Worm (Caenorhabditis elegans) whole organism, L1 larva: Measurements from ENCODE around the gene F41E6.12.

Experiments used
- C04F5.9 ChIP-seq: sonication (generic microtip); optimal IDR thresholded peaks from 2 replicates; lab custom pipeline; 2016; ENCODE audit warnings: missing genetic modification characterization, missing compliant biosample characterization
- C34B4.2 ChIP-seq: sonication (generic microtip); optimal IDR thresholded peaks from 2 replicates; lab custom pipeline; 2017; ENCODE audit warnings: mild to moderate bottlenecking, missing genetic modification characterization, missing compliant biosample characterization
- Y116A8C.19 ChIP-seq: sonication (generic microtip); optimal IDR thresholded peaks from 2 replicates; lab custom pipeline; 2016; ENCODE audit warnings: missing compliant biosample characterization, missing genetic modification characterization, borderline replicate concordance
- aha-1 ChIP-seq: fragments of 150-350 bp; optimal IDR thresholded peaks from 2 replicates; lab custom pipeline; 2014; ENCODE audit warnings: missing biosample characterization, missing genetic modification characterization
- aly-2 ChIP-seq: fragments of 150-350 bp; optimal IDR thresholded peaks from 2 replicates; lab custom pipeline; 2014; ENCODE audit warnings: missing biosample characterization, missing genetic modification characterization
- ama-1 ChIP-seq: fragments of 150-350 bp; optimal IDR thresholded peaks from 2 replicates; lab custom pipeline; 2014
- blmp-1 ChIP-seq: fragments of 150-350 bp; optimal IDR thresholded peaks from 2 replicates; lab custom pipeline; 2014; ENCODE audit warnings: missing biosample characterization, missing genetic modification characterization
- ceh-82 ChIP-seq, 3 experiments: fragments of 150-350 bp in 1 of 3; sonication (generic microtip) in 2 of 3; optimal IDR thresholded peaks; 2 replicates each; lab custom pipeline; 2014 to 2017; ENCODE audit warnings: missing biosample characterization in 3 of 3, missing genetic modification characterization in 3 of 3
- ceh-88 ChIP-seq: fragments of 200-800 bp; sonication (Bioruptor generic); IDR thresholded peaks from 2 replicates; pipeline ENCODE4 v1.3.6; 2022; ENCODE audit warnings: missing genetic modification characterization, missing compliant biosample characterization
- ces-1 ChIP-seq: fragments of 150-350 bp; optimal IDR thresholded peaks from 2 replicates; lab custom pipeline; 2014; ENCODE audit warnings: missing biosample characterization, missing genetic modification reagents, missing genetic modification characterization
- dsc-1 ChIP-seq: sonication (generic microtip); optimal IDR thresholded peaks from 2 replicates; lab custom pipeline; 2016; ENCODE audit warnings: mild to moderate bottlenecking, missing genetic modification characterization, missing compliant biosample characterization
- efl-1 ChIP-seq, 4 experiments: fragments of 150-350 bp; optimal IDR thresholded peaks in 3 of 4; peaks in 1 of 4; 1 replicate in 1 of 4; 2 replicates in 3 of 4; lab custom pipeline; 2014; ENCODE audit warnings: missing biosample characterization in 2 of 4, missing genetic modification characterization in 2 of 4, missing genetic modification reagents in 2 of 4
- egl-13 ChIP-seq: sonication (generic microtip); optimal IDR thresholded peaks from 2 replicates; lab custom pipeline; 2016; ENCODE audit warnings: missing genotype, missing genetic modification reagents, missing genetic modification characterization, missing compliant biosample characterization
- elt-2 ChIP-seq: sonication (generic microtip); optimal IDR thresholded peaks from 2 replicates; lab custom pipeline; 2016; ENCODE audit warnings: missing genetic modification characterization, mild to moderate bottlenecking, inconsistent platforms, missing compliant biosample characterization, missing genetic modification reagents
- elt-3 ChIP-seq, 6 experiments: fragments of 150-350 bp in 1 of 6; sonication (generic microtip); optimal IDR thresholded peaks; 2 replicates each; lab custom pipeline; 2017 to 2018; ENCODE audit warnings: missing biosample characterization in 6 of 6, missing genetic modification characterization in 6 of 6, inconsistent platforms in 1 of 6
- fkh-8 ChIP-seq: sonication (generic microtip); optimal IDR thresholded peaks from 2 replicates; lab custom pipeline; 2016; ENCODE audit warnings: mild to moderate bottlenecking, missing genetic modification characterization, missing compliant biosample characterization
- hlh-17 ChIP-seq: fragments of 200-800 bp; sonication (Bioruptor generic); optimal IDR thresholded peaks from 2 replicates; lab custom pipeline; 2018; ENCODE audit warnings: missing genetic modification characterization, mild to moderate bottlenecking, missing compliant biosample characterization, moderate library complexity, borderline replicate concordance
- irx-1 ChIP-seq: sonication (generic microtip); optimal IDR thresholded peaks from 2 replicates; lab custom pipeline; 2016; ENCODE audit warnings: missing genetic modification characterization, missing compliant biosample characterization
- isw-1 ChIP-seq: fragments of 200-800 bp; sonication (Bioruptor generic); IDR thresholded peaks from 2 replicates; pipeline ENCODE4 v1.3.6; 2022; ENCODE audit warnings: missing genetic modification characterization, missing compliant biosample characterization
- jun-1 ChIP-seq: fragments of 150-350 bp; optimal IDR thresholded peaks from 2 replicates; lab custom pipeline; 2014; ENCODE audit warnings: missing biosample characterization, missing genetic modification reagents, missing genetic modification characterization
- lin-15B ChIP-seq: fragments of 150-350 bp; sonication (generic microtip); optimal IDR thresholded peaks from 3 replicates; lab custom pipeline; 2014; ENCODE audit warnings: missing biosample characterization, missing genetic modification characterization
- lin-35 ChIP-seq, 2 experiments: fragments of 150-350 bp; optimal IDR thresholded peaks; 2 replicates each; lab custom pipeline; 2014; ENCODE audit warnings: missing biosample characterization in 2 of 2, missing genetic modification characterization in 2 of 2, missing genetic modification reagents in 2 of 2
- lsy-2 ChIP-seq, 2 experiments: fragments of 150-350 bp; optimal IDR thresholded peaks; 2 replicates each; lab custom pipeline; 2014; ENCODE audit warnings: missing biosample characterization in 2 of 2, missing genetic modification characterization in 2 of 2
- mab-9 ChIP-seq: fragments of 200-800 bp; sonication (Bioruptor generic); IDR thresholded peaks from 2 replicates; pipeline ENCODE4 v1.3.6; 2022; ENCODE audit warnings: missing genetic modification reagents, missing genetic modification characterization, missing compliant biosample characterization
- mef-2 ChIP-seq: fragments of 150-350 bp; optimal IDR thresholded peaks from 2 replicates; lab custom pipeline; 2014; ENCODE audit warnings: missing biosample characterization, missing genetic modification characterization
- nhr-12 ChIP-seq: sonication (generic microtip); optimal IDR thresholded peaks from 2 replicates; lab custom pipeline; 2017; ENCODE audit warnings: missing biosample characterization, missing genetic modification characterization
- nhr-20 ChIP-seq: sonication (generic microtip); optimal IDR thresholded peaks from 2 replicates; lab custom pipeline; 2016; ENCODE audit warnings: mild to moderate bottlenecking, missing genetic modification characterization, missing compliant biosample characterization
- nhr-47 ChIP-seq: sonication (generic microtip); optimal IDR thresholded peaks from 2 replicates; lab custom pipeline; 2016; ENCODE audit warnings: mild to moderate bottlenecking, missing genetic modification characterization, moderate library complexity, missing compliant biosample characterization
- nhr-71 ChIP-seq: sonication (generic microtip); optimal IDR thresholded peaks from 2 replicates; lab custom pipeline; 2016; ENCODE audit warnings: mild to moderate bottlenecking, missing genetic modification characterization, moderate library complexity, missing compliant biosample characterization
- nhr-76 ChIP-seq: sonication (generic microtip); optimal IDR thresholded peaks from 2 replicates; lab custom pipeline; 2017; ENCODE audit warnings: missing biosample characterization, missing genetic modification characterization
- nhr-84 ChIP-seq: sonication (generic microtip); optimal IDR thresholded peaks from 2 replicates; lab custom pipeline; 2017; ENCODE audit warnings: missing biosample characterization, missing genetic modification characterization
- nhr-85 ChIP-seq: sonication (generic microtip); peaks from one replicate; lab custom pipeline; 2016; ENCODE audit warnings: missing genetic modification characterization, inconsistent platforms, missing compliant biosample characterization
- pag-3 ChIP-seq: sonication (generic microtip); optimal IDR thresholded peaks from 2 replicates; lab custom pipeline; 2017; ENCODE audit warnings: missing genetic modification characterization, mild to moderate bottlenecking, missing compliant biosample characterization, antibody characterized with exemption, borderline replicate concordance; ENCODE audit not compliant: insufficient read depth
- pax-3 ChIP-seq: fragments of 200-800 bp; sonication (Bioruptor generic); optimal IDR thresholded peaks from 2 replicates; lab custom pipeline; 2018; ENCODE audit warnings: mild to moderate bottlenecking, missing genetic modification characterization, moderate library complexity, missing compliant biosample characterization
- pqm-1 ChIP-seq: sonication (generic microtip); optimal IDR thresholded peaks from 3 replicates; lab custom pipeline; 2017; ENCODE audit warnings: missing biosample characterization, missing genetic modification characterization
- rnt-1 ChIP-seq: sonication (generic microtip); optimal IDR thresholded peaks from 2 replicates; lab custom pipeline; 2016; ENCODE audit warnings: mild to moderate bottlenecking, missing genetic modification characterization, moderate library complexity, missing compliant biosample characterization
- skn-1 ChIP-seq: fragments of 150-350 bp; optimal IDR thresholded peaks from 2 replicates; lab custom pipeline; 2014; ENCODE audit warnings: missing biosample characterization, missing genetic modification characterization
- snu-23 ChIP-seq: sonication (generic microtip); optimal IDR thresholded peaks from 2 replicates; lab custom pipeline; 2016; ENCODE audit warnings: missing genetic modification characterization, missing compliant biosample characterization
- sptf-1 ChIP-seq: fragments of 150-350 bp; optimal IDR thresholded peaks from 2 replicates; lab custom pipeline; 2014; ENCODE audit warnings: missing biosample characterization, missing genetic modification characterization
- swsn-7 ChIP-seq: sonication (generic microtip); optimal IDR thresholded peaks from 2 replicates; lab custom pipeline; 2016; ENCODE audit warnings: missing genetic modification characterization, missing compliant biosample characterization
- tbx-2 ChIP-seq: sonication (generic microtip); optimal IDR thresholded peaks from 2 replicates; lab custom pipeline; 2016; ENCODE audit warnings: missing genetic modification characterization, missing compliant biosample characterization
- tlp-1 ChIP-seq: fragments of 150-350 bp; optimal IDR thresholded peaks from 2 replicates; lab custom pipeline; 2014; ENCODE audit warnings: missing biosample characterization, missing genetic modification characterization
- unc-62 ChIP-seq: fragments of 150-350 bp; optimal IDR thresholded peaks from 2 replicates; lab custom pipeline; 2014; ENCODE audit warnings: missing biosample characterization, missing genetic modification reagents, missing genetic modification characterization
- unc-98 ChIP-seq: fragments of 200-800 bp; sonication (Bioruptor generic); IDR thresholded peaks from 2 replicates; pipeline ENCODE4 v1.3.6; 2022; ENCODE audit warnings: missing genetic modification characterization, missing compliant biosample characterization
- vab-15 ChIP-seq: sonication (generic microtip); optimal IDR thresholded peaks from 2 replicates; lab custom pipeline; 2017; ENCODE audit warnings: missing genotype, mild to moderate bottlenecking, missing genetic modification characterization, missing compliant biosample characterization
- zag-1 ChIP-seq: fragments of 150-350 bp; optimal IDR thresholded peaks from 2 replicates; lab custom pipeline; 2014; ENCODE audit warnings: missing biosample characterization, missing genetic modification characterization
- zip-4 ChIP-seq: fragments of 200-800 bp; sonication (Bioruptor generic); optimal IDR thresholded peaks from 2 replicates; lab custom pipeline; 2018; ENCODE audit warnings: mild to moderate bottlenecking, missing genetic modification characterization, moderate library complexity, missing compliant biosample characterization
- ztf-4 ChIP-seq: fragments of 150-350 bp; optimal IDR thresholded peaks from 2 replicates; lab custom pipeline; 2014; ENCODE audit warnings: missing biosample characterization, missing genetic modification characterization

Gene F41E6.12

DNA sequence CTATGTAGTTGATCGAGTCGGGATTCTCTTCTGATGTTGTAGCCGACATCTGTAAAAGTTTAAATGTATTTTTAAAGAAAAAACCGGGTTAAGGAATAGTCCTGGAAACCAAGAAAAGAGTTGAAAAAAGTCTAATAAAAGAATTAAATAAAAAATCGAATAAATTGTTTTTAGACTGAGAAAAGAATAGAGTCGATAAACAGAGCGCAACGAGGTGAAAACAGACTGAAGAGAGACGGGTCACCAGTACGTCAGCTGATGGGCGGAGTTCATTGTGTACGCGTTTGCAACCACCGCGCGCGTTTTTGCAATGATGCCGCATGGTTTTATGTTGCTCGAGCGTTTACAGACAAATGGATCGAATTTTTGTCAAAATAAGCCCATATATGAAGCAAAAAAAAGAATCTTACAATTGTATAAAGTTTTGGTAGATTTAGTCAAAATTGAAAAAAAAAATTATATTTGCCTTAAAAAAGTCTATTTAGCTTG, 2.4 kb upstream of the F41E6.12 start, which contains the start of gene atg-18 (continued):
- TF ChIP-seq snu-23 (GFP tag; lab: Kevin White, UChicago) (peak; percentile 81), isw-1 (GFP tag; lab: Robert Waterston, UW) (peak; percentile 24), mef-2 (tag; lab: Kevin White, UChicago) (peak; percentile 4), nhr-71 (tag; lab: Kevin White, UChicago) (peak; percentile 87), jun-1 (tag; lab: Kevin White, UChicago) (no peak), lsy-2 (tag; optimal IDR thresholded peaks at IDR 0.05; lab: Kevin White, UChicago) (peak; percentile 69 to 74), lin-15B (tag; lab: Kevin White, UChicago) (peak; percentile 28), pax-3 (no peak), irx-1 (peak; percentile 16), efl-1 (optimal IDR thresholded peaks at IDR 0.05; lab: Kevin White, UChicago) (peak; percentile 59 to 60), efl-1 (GFP tag; optimal IDR thresholded peaks at IDR 0.05 in 1 of 2; lab: Kevin White, UChicago) (peak; percentile 44 to 96), egl-13 (tag; lab: Kevin White, UChicago) (no peak), dsc-1 (tag; lab: Kevin White, UChicago) (peak; percentile 57), vab-15 (no peak), hlh-17 (GFP tag; lab: Kevin White, UChicago) (no peak), aly-2 (tag; lab: Kevin White, UChicago) (no peak), swsn-7 (peak; percentile 74), nhr-85 (tag; lab: Kevin White, UChicago) (peak; percentile 93), ceh-82 (tag; optimal IDR thresholded peaks at IDR 0.05; lab: Kevin White, UChicago) (peak; percentile 36 to 74 (median 45)), nhr-47 (tag; lab: Kevin White, UChicago) (peak; percentile 79), mab-9 (GFP tag; lab: Robert Waterston, UW) (no peak), sptf-1 (tag; lab: Kevin White, UChicago) (no peak), pqm-1 (tag; lab: Kevin White, UChicago) (no peak), zip-4 (GFP tag; lab: Kevin White, UChicago) (no peak), nhr-20 (tag; lab: Kevin White, UChicago) (peak; percentile 84), fkh-8 (tag; lab: Kevin White, UChicago) (peak; percentile 46), nhr-84 (tag; lab: Kevin White, UChicago) (no peak), nhr-12 (tag; lab: Kevin White, UChicago) (no peak), ama-1 (lab: Kevin White, UChicago) (no peak), lin-35 (GFP tag; optimal IDR thresholded peaks at IDR 0.05; lab: Kevin White, UChicago) (peak; percentile 51 to 79), ces-1 (GFP tag; lab: Kevin White, UChicago) (no peak), elt-2 (tag; lab: Kevin White, UChicago) (peak; percentile 52)

DNA sequence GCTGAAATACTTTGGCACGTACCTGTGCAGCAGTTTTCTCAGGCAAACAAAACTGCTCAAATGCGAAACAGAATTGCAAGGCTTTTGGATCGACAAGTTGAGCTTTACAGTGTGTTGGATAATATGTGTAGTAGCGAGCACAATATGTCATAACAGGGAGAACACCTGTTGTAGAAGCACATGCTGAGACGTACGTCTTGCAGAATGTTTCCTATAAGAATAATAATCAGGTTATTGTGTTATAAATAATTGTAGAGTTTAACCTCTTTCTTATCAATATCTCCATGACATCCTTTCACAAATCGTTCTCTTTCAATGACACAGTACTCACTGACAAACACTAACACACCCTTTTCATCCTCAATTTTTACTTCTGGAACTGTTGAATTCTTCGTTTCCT, 1.3 kb downstream of the F41E6.12 start:
- no peak for TF ChIP-seq efl-1 (optimal IDR thresholded peaks at IDR 0.05; lab: Kevin White, UChicago)
- peak in 1 of 2 experiments; percentile 48 for TF ChIP-seq efl-1 (GFP tag; optimal IDR thresholded peaks at IDR 0.05 in 1 of 2; lab: Kevin White, UChicago)
- TF ChIP-seq tlp-1 (tag; lab: Kevin White, UChicago), result no peak

DNA sequence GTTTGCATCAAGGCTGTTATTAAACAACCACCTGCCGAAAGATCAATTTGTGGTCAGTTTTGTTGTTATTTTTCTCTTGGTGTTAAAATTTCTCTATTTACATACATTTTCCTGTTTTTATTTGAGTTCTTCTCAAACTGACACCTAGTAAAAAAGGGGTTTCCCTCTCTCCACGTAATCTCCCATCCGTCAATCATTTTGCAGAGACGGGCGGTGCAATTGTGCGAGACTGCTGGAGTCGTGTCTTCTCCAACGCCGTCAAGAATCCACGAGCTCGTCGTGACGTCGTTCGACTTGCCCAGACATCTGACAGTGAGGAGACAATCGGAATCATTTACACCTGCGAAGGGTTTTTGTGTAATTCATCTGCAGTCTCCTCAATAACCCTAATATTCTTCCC, 2.5 kb downstream of the F41E6.12 start:
- TF ChIP-seq Y116A8C.19 (tag; lab: Kevin White, UChicago), result no peak
- no peak for TF ChIP-seq mab-9 (GFP tag; lab: Robert Waterston, UW)
- TF ChIP-seq ceh-88, result no peak
- TF ChIP-seq elt-3 (tag; optimal IDR thresholded peaks at IDR 0.05; lab: Kevin White, UChicago), result no peak
- TF ChIP-seq aly-2 (tag; lab: Kevin White, UChicago), result no peak
- TF ChIP-seq zag-1 (tag; lab: Kevin White, UChicago), result no peak
- TF ChIP-seq aha-1, result no peak
- TF ChIP-seq jun-1 (tag; lab: Kevin White, UChicago), result no peak
- TF ChIP-seq C04F5.9 (tag; lab: Kevin White, UChicago), result no peak
- no peak for TF ChIP-seq unc-98 (GFP tag; lab: Robert Waterston, UW)
- TF ChIP-seq swsn-7, result no peak
- no peak for TF ChIP-seq nhr-12 (tag; lab: Kevin White, UChicago)
- peak; percentile 76 for TF ChIP-seq nhr-85 (tag; lab: Kevin White, UChicago)
- TF ChIP-seq C34B4.2 (tag; lab: Kevin White, UChicago), result no peak
- no peak for TF ChIP-seq pag-3 (tag; lab: Kevin White, UChicago)
- no peak for TF ChIP-seq nhr-84 (tag; lab: Kevin White, UChicago)
- TF ChIP-seq fkh-8 (tag; lab: Kevin White, UChicago), result peak; percentile 6
- no peak for TF ChIP-seq nhr-76 (tag; lab: Kevin White, UChicago)
- TF ChIP-seq rnt-1 (tag; lab: Kevin White, UChicago), result no peak
- TF ChIP-seq tbx-2 (tag; lab: Kevin White, UChicago), result no peak
- no peak for TF ChIP-seq pqm-1 (tag; lab: Kevin White, UChicago)
- TF ChIP-seq lsy-2 (tag; optimal IDR thresholded peaks at IDR 0.05; lab: Kevin White, UChicago), result no peak
- no peak for TF ChIP-seq skn-1
- TF ChIP-seq lin-15B (tag; lab: Kevin White, UChicago), result no peak
- TF ChIP-seq unc-62, result no peak
- TF ChIP-seq blmp-1 (tag; lab: Kevin White, UChicago), result no peak
- no peak for TF ChIP-seq ztf-4 (tag; lab: Kevin White, UChicago)
